Worm (Caenorhabditis elegans): Measurements from ENCODE around the gene R09H10.1.

DNA sequence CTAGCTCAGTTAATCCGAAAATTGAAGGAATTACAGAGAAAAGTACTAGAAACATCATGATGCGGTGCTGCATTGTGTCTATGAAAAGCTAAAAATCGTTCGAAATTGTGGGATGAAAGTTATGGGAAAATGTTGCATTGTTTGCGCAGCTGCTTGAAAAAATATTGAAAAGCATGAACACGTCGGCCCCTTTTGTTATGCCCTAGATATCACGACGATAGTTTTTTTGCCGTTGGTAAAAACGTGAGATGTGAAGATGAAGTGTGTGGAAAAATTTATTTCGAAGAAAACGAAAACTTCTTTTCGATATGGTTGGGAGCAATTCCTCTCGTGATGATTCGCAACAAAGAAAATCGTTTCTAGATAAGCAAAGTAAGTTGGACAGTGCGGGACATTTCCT, 9.4 kb upstream of the R09H10.1 start, which contains the start of the genes C43F9.5 and nkb-2:
- TF ChIP-seq ama-1 (optimal IDR thresholded peaks at IDR 0.05) (no peak), hmg-4 (GFP tag; optimal IDR thresholded peaks at IDR 0.05) (no peak), tbx-11 (GFP tag; IDR thresholded peaks at IDR 0.05) (no peak), hnd-1 (tag; optimal IDR thresholded peaks at IDR 0.05) (no peak)
